Worm (Caenorhabditis elegans) whole organism, early embryonic: Measurements from ENCODE around the gene col-147.

Source experiments
- B0310.2 ChIP-seq: sonication (generic microtip); optimal IDR thresholded peaks from 2 replicates; lab custom pipeline; 2016; ENCODE audit warnings: mild to moderate bottlenecking, missing genetic modification characterization, missing compliant biosample characterization
- F13C5.2 ChIP-seq: sonication (generic microtip); optimal IDR thresholded peaks from 2 replicates; lab custom pipeline; 2017; ENCODE audit warnings: mild to moderate bottlenecking, missing genetic modification characterization, inconsistent platforms, missing compliant biosample characterization
- aly-1 ChIP-seq: sonication (generic microtip); optimal IDR thresholded peaks from 2 replicates; lab custom pipeline; 2016; ENCODE audit warnings: missing genetic modification characterization, missing compliant biosample characterization
- ama-1 ChIP-seq: fragments of 150-350 bp; optimal IDR thresholded peaks from 2 replicates; lab custom pipeline; 2014
- ceh-13 ChIP-seq: fragments of 200-800 bp; sonication (Bioruptor generic); optimal IDR thresholded peaks from 2 replicates; lab custom pipeline; 2018; ENCODE audit warnings: mild to moderate bottlenecking, missing genetic modification characterization, missing compliant biosample characterization
- ceh-36 ChIP-seq: sonication (generic microtip); optimal IDR thresholded peaks from 2 replicates; lab custom pipeline; 2016; ENCODE audit warnings: missing genetic modification characterization, inconsistent platforms, missing compliant biosample characterization
- ets-7 ChIP-seq: sonication (generic microtip); optimal IDR thresholded peaks from 2 replicates; lab custom pipeline; 2016; ENCODE audit warnings: missing genotype, missing genetic modification characterization, missing compliant biosample characterization
- flt-1 ChIP-seq: fragments of 200-800 bp; sonication (Bioruptor generic); IDR thresholded peaks from 2 replicates; pipeline ENCODE4 v1.3.6; 2022; ENCODE audit warnings: missing genetic modification characterization, missing compliant biosample characterization
- hmbx-1 ChIP-seq: sonication (generic microtip); optimal IDR thresholded peaks from 2 replicates; lab custom pipeline; 2016; ENCODE audit warnings: mild to moderate bottlenecking, missing genetic modification characterization, missing compliant biosample characterization
- hmg-4 ChIP-seq: fragments of 200-800 bp; sonication (Bioruptor generic); optimal IDR thresholded peaks from 2 replicates; lab custom pipeline; 2018; ENCODE audit warnings: mild to moderate bottlenecking, missing genetic modification characterization, missing compliant biosample characterization
- hnd-1 ChIP-seq: sonication (generic microtip); optimal IDR thresholded peaks from 2 replicates; lab custom pipeline; 2016; ENCODE audit warnings: missing genetic modification characterization, missing compliant biosample characterization
- pes-1 ChIP-seq: fragments of 200-800 bp; sonication (Bioruptor generic); IDR thresholded peaks from 2 replicates; pipeline ENCODE4 v1.3.6; 2022; ENCODE audit warnings: missing genetic modification reagents, missing genetic modification characterization, missing compliant biosample characterization
- scrt-1 ChIP-seq: fragments of 200-800 bp; sonication (Bioruptor generic); IDR thresholded peaks from 2 replicates; pipeline ENCODE4 v1.3.6; 2022; ENCODE audit warnings: missing genetic modification characterization, missing compliant biosample characterization
- sea-1 ChIP-seq: fragments of 200-800 bp; sonication (Bioruptor generic); conservative IDR thresholded peaks from 2 replicates; pipeline ENCODE4 v1.3.6; 2022; ENCODE audit warnings: missing genetic modification characterization, missing compliant biosample characterization
- tbx-11 ChIP-seq: fragments of 200-800 bp; sonication (Bioruptor generic); IDR thresholded peaks from 2 replicates; pipeline ENCODE4 v1.3.6; 2022; ENCODE audit warnings: missing genetic modification characterization, missing compliant biosample characterization
- tbx-37 ChIP-seq: fragments of 200-800 bp; sonication (Bioruptor generic); conservative IDR thresholded peaks from 2 replicates; pipeline ENCODE4 v1.3.6; 2022; ENCODE audit warnings: missing genetic modification reagents, missing genetic modification characterization, missing compliant biosample characterization
- tra-4 ChIP-seq: sonication (generic microtip); optimal IDR thresholded peaks from 2 replicates; lab custom pipeline; 2017; ENCODE audit warnings: missing genetic modification characterization, missing compliant biosample characterization

col-147 gene

DNA sequence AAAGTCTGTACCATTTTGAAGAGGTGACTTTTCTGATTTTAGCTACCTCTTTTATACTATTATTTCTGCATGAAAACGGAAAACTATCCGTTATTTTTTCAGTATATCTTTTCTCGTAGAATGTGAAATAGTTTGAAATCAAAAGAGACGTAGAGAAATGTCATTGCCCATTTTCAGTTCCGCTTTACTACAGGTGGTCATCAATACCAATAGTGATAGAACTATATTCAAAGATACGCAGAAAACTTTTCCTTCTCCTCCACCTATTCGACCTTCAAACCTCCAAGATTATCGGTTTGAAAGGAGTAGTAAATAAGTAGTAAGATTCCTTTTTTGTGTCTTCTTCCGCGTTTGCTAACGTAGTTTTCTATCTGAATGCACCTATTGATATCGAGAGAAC, at the start of gene col-147:
Gene col-147, minus strand, starts transcription at position 26 of the 400 bp plus-strand sequence.
- TF ChIP-seq F13C5.2 (tag; lab: Kevin White, UChicago) = no peak
- TF ChIP-seq scrt-1 (GFP tag; lab: Robert Waterston, UW) = no peak
- TF ChIP-seq hnd-1 = no peak
- no peak for TF ChIP-seq sea-1 (GFP tag; lab: Robert Waterston, UW)
- TF ChIP-seq flt-1 (GFP tag; lab: Robert Waterston, UW) = no peak
- TF ChIP-seq hmg-4 = no peak
- no peak for TF ChIP-seq ama-1 (lab: Kevin White, UChicago)
- no peak for TF ChIP-seq ets-7
- no peak for TF ChIP-seq tbx-37
- TF ChIP-seq ceh-36 (tag; lab: Kevin White, UChicago) = no peak
- no peak for TF ChIP-seq hmbx-1 (tag; lab: Kevin White, UChicago)
- no peak for TF ChIP-seq tra-4 (tag; lab: Kevin White, UChicago)
- no peak for TF ChIP-seq pes-1 (GFP tag; lab: Robert Waterston, UW)
- no peak for TF ChIP-seq aly-1 (tag; lab: Kevin White, UChicago)
- TF ChIP-seq tbx-11 = no peak
- no peak for TF ChIP-seq B0310.2 (tag; lab: Kevin White, UChicago)
- no peak for TF ChIP-seq ceh-13 (GFP tag; lab: Kevin White, UChicago)

DNA sequence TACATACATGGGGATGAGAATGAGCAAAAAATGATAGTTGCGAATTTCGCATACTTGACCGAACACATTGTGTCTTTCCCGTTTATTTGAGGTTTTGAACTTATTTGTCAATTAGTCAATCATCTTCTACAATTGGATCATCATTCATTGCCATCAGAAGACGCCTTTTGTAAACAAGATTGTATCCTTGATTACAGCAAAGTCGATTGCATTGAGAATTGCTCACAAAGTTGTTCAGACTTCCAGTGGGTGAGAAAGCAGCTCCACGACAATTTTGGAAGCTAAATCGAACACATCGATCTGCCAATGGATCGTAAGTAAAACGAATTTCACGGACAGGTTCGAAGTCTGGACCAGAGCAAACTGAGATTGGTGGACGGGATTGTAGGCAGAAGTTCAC, 47.1 kb upstream of the col-147 start:
- no peak for TF ChIP-seq hmg-4
- no peak for TF ChIP-seq ama-1 (lab: Kevin White, UChicago)
- TF ChIP-seq ceh-13 (GFP tag; lab: Kevin White, UChicago) = no peak
- TF ChIP-seq tbx-11 = no peak
- no peak for TF ChIP-seq ceh-36 (tag; lab: Kevin White, UChicago)
- no peak for TF ChIP-seq aly-1 (tag; lab: Kevin White, UChicago)
- TF ChIP-seq B0310.2 (tag; lab: Kevin White, UChicago) = no peak
- no peak for TF ChIP-seq tbx-37
- TF ChIP-seq ets-7 = no peak
- TF ChIP-seq pes-1 (GFP tag; lab: Robert Waterston, UW) = no peak
- TF ChIP-seq F13C5.2 (tag; lab: Kevin White, UChicago) = no peak
- no peak for TF ChIP-seq hmbx-1 (tag; lab: Kevin White, UChicago)
- no peak for TF ChIP-seq hnd-1
- TF ChIP-seq tra-4 (tag; lab: Kevin White, UChicago) = no peak
- TF ChIP-seq scrt-1 (GFP tag; lab: Robert Waterston, UW) = no peak
- TF ChIP-seq sea-1 (GFP tag; lab: Robert Waterston, UW) = no peak
- TF ChIP-seq flt-1 (GFP tag; lab: Robert Waterston, UW) = no peak

DNA sequence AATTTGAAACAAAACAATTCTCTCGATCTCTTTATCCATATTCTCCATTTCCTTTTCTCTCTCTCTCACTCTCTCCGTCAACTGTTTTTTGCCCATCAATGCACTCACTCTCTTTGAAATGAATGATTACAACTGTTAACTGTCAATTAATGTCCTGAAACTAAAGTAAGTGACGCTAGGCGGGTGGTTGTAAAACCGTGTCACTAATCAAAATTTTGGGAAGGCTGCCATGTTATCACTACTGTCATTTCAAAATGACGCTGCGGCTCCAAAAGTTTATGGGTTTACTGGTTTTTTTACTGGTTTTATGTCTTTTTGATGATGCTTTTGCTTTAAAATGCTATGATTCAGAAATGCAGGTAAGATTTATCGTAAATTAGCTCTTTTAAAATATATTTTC, 46.0 kb upstream of the col-147 start, which contains the start of gene ZK287.9:
Gene ZK287.9, plus strand, starts transcription at position 192 of the 400 bp plus-strand sequence.
- TF ChIP-seq hmg-4 (no peak), flt-1 (GFP tag; lab: Robert Waterston, UW) (no peak), B0310.2 (tag; lab: Kevin White, UChicago) (no peak), scrt-1 (GFP tag; lab: Robert Waterston, UW) (no peak), pes-1 (GFP tag; lab: Robert Waterston, UW) (no peak), hmbx-1 (tag; lab: Kevin White, UChicago) (no peak), hnd-1 (no peak), tbx-11 (no peak), ceh-13 (GFP tag; lab: Kevin White, UChicago) (no peak), ama-1 (lab: Kevin White, UChicago) (no peak), sea-1 (GFP tag; lab: Robert Waterston, UW) (no peak), ceh-36 (tag; lab: Kevin White, UChicago) (no peak), ets-7 (no peak), F13C5.2 (tag; lab: Kevin White, UChicago) (no peak), tra-4 (tag; lab: Kevin White, UChicago) (no peak), aly-1 (tag; lab: Kevin White, UChicago) (no peak), tbx-37 (no peak)

ce11 chrV:9677977-9678376, 44.8 kb upstream of the col-147 start, which contains the start of gene cthd-1:
cthd-1 (plus strand) TSS chrV:9678277.
- TF ChIP-seq tra-4 (tag; lab: Kevin White, UChicago) = no peak
- no peak for TF ChIP-seq sea-1 (GFP tag; lab: Robert Waterston, UW)
- TF ChIP-seq tbx-37 = no peak
- no peak for TF ChIP-seq flt-1 (GFP tag; lab: Robert Waterston, UW)
- TF ChIP-seq aly-1 (tag; lab: Kevin White, UChicago) = no peak
- TF ChIP-seq tbx-11 = no peak

- TF ChIP-seq flt-1 (GFP tag; lab: Robert Waterston, UW) = no peak
- TF ChIP-seq aly-1 (tag; lab: Kevin White, UChicago) = no peak
- TF ChIP-seq ama-1 (lab: Kevin White, UChicago) = no peak
- no peak for TF ChIP-seq B0310.2 (tag; lab: Kevin White, UChicago)
- TF ChIP-seq ceh-13 (GFP tag; lab: Kevin White, UChicago) = no peak
- no peak for TF ChIP-seq ets-7
- no peak for TF ChIP-seq F13C5.2 (tag; lab: Kevin White, UChicago)
- TF ChIP-seq tbx-37 = no peak
- TF ChIP-seq hnd-1 = no peak
- TF ChIP-seq tra-4 (tag; lab: Kevin White, UChicago) = no peak
- no peak for TF ChIP-seq hmbx-1 (tag; lab: Kevin White, UChicago)
- TF ChIP-seq scrt-1 (GFP tag; lab: Robert Waterston, UW) = no peak
- TF ChIP-seq tbx-11 = no peak
These were observed 40.2 kb upstream of the col-147 start, which contains the start of gene sulp-8 for ce11 chrV:9673199-9673843. sulp-8 (minus strand) TSS chrV:9673667.

DNA sequence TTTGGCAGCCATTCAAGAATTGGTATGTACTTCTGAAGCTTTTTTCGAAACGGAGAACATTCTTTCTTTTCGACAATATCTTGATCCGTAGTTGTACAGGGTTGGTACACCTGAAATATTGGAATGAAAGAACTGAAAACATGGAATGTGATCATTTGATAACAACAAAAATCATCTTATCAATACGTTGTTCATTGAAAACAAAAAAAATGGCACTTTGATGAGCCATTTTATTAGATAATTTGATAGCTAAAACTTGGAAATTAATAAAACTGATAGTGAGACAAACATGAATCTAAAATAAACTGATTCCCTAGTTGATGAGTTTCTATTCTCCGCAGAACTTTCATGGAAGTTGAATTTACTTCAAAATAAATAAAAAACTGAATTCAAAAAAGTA, 39.4 kb upstream of the col-147 start:
- TF ChIP-seq sea-1 (GFP tag; lab: Robert Waterston, UW) (no peak), scrt-1 (GFP tag; lab: Robert Waterston, UW) (no peak), F13C5.2 (tag; lab: Kevin White, UChicago) (no peak), ets-7 (no peak), aly-1 (tag; lab: Kevin White, UChicago) (no peak), flt-1 (GFP tag; lab: Robert Waterston, UW) (no peak), tbx-37 (no peak), hmg-4 (no peak), ama-1 (lab: Kevin White, UChicago) (no peak), B0310.2 (tag; lab: Kevin White, UChicago) (no peak), ceh-36 (tag; lab: Kevin White, UChicago) (no peak), tra-4 (tag; lab: Kevin White, UChicago) (no peak), hnd-1 (no peak), tbx-11 (no peak), hmbx-1 (tag; lab: Kevin White, UChicago) (no peak), pes-1 (GFP tag; lab: Robert Waterston, UW) (no peak), ceh-13 (GFP tag; lab: Kevin White, UChicago) (no peak)
